Fruit fly (Drosophila melanogaster): ENCODE data around the gene CG32832.

dm6 chr2L:16882372-16882771 lies 3.3 kb upstream of the CG32832 start:
- TF ChIP-seq sv (GFP tag; optimal IDR thresholded peaks at IDR 0.05) (no peak), jim (GFP tag; optimal IDR thresholded peaks at IDR 0.05) (no peak), usp (GFP tag; optimal IDR thresholded peaks at IDR 0.05) (no peak), OdsH (GFP tag; optimal IDR thresholded peaks at IDR 0.05) (no peak), Myc (optimal IDR thresholded peaks at IDR 0.05) (no peak)
